Fruit fly (Drosophila melanogaster) whole organism, embryonic: Measurements from ENCODE around the gene CG13654.

Source experiments
- Aef1 ChIP-seq: fragments of 200-800 bp; sonication (Bioruptor generic); IDR thresholded peaks from 3 replicates; pipeline ENCODE4 v1.3.6; 2022; ENCODE audit warnings: missing biosample characterization, missing genetic modification characterization
- C15 ChIP-seq: fragments of 200-800 bp; sonication (Bioruptor generic); IDR thresholded peaks from 3 replicates; pipeline ENCODE4 v1.3.6; 2022; ENCODE audit warnings: missing biosample characterization, missing genetic modification characterization
- CG10147 ChIP-seq: fragments of 200-800 bp; sonication (Bioruptor generic); optimal IDR thresholded peaks from 2 replicates; lab custom pipeline; 2019; ENCODE audit warnings: missing biosample characterization, mild to moderate bottlenecking, missing genetic modification characterization, moderate library complexity
- CG12219 ChIP-seq: fragments of 200-800 bp; sonication (Bioruptor generic); optimal IDR thresholded peaks from 3 replicates; lab custom pipeline; 2018; ENCODE audit warnings: missing biosample characterization, mild to moderate bottlenecking, missing genetic modification characterization
- CG12236 ChIP-seq: fragments of 200-800 bp; sonication (Bioruptor generic); optimal IDR thresholded peaks from 2 replicates; lab custom pipeline; 2016; ENCODE audit warnings: missing biosample characterization, missing genetic modification characterization
- CG13894 ChIP-seq: fragments of 200-800 bp; sonication (Bioruptor generic); optimal IDR thresholded peaks from 3 replicates; lab custom pipeline; 2018; ENCODE audit warnings: missing biosample characterization, mild to moderate bottlenecking, missing genetic modification characterization, moderate library complexity
- CG14014 ChIP-seq: fragments of 200-800 bp; sonication (Bioruptor generic); IDR thresholded peaks from 2 replicates; pipeline ENCODE4 v1.3.6; 2022; ENCODE audit warnings: missing biosample characterization, missing genetic modification characterization
- CG14667 ChIP-seq: fragments of 200-800 bp; sonication (Bioruptor generic); IDR thresholded peaks from 2 replicates; pipeline ENCODE4 v1.3.6; 2022; ENCODE audit warnings: missing biosample characterization, missing genetic modification characterization
- CG15696 ChIP-seq: fragments of 200-800 bp; sonication (Bioruptor generic); optimal IDR thresholded peaks from 2 replicates; lab custom pipeline; 2019; ENCODE audit warnings: missing biosample characterization, mild to moderate bottlenecking, missing genetic modification characterization, moderate library complexity
- CG17328 ChIP-seq: fragments of 200-800 bp; sonication (Bioruptor generic); IDR thresholded peaks from 2 replicates; pipeline ENCODE4 v1.3.6; 2022; ENCODE audit warnings: missing biosample characterization, missing genetic modification characterization
- CG17361 ChIP-seq: fragments of 200-800 bp; sonication (Bioruptor generic); IDR thresholded peaks from 3 replicates; pipeline ENCODE4 v1.3.6; 2022; ENCODE audit warnings: missing biosample characterization, missing genetic modification characterization
- CG17802 ChIP-seq: fragments of 200-800 bp; sonication (Bioruptor generic); optimal IDR thresholded peaks from 2 replicates; lab custom pipeline; 2018; ENCODE audit warnings: missing biosample characterization, mild to moderate bottlenecking, missing genetic modification characterization, moderate library complexity
- CG31365 ChIP-seq: fragments of 200-800 bp; sonication (Bioruptor generic); optimal IDR thresholded peaks from 2 replicates; lab custom pipeline; 2018; ENCODE audit warnings: missing biosample characterization, mild to moderate bottlenecking, missing genetic modification characterization
- CG9437 ChIP-seq: fragments of 200-800 bp; sonication (Bioruptor generic); optimal IDR thresholded peaks from 2 replicates; lab custom pipeline; 2018; ENCODE audit warnings: missing biosample characterization, mild to moderate bottlenecking, missing genetic modification characterization
- CkIIα-i1 ChIP-seq: fragments of 200-800 bp; sonication (Bioruptor generic); IDR thresholded peaks from 2 replicates; pipeline ENCODE4 v1.3.6; 2022; ENCODE audit warnings: missing biosample characterization, missing genetic modification characterization
- Fer1 ChIP-seq: fragments of 200-800 bp; sonication (Bioruptor generic); optimal IDR thresholded peaks from 2 replicates; lab custom pipeline; 2017; ENCODE audit warnings: missing biosample characterization, mild to moderate bottlenecking, missing genetic modification characterization
- Fer3 ChIP-seq: fragments of 200-800 bp; sonication (Bioruptor generic); optimal IDR thresholded peaks from 2 replicates; lab custom pipeline; 2018; ENCODE audit warnings: missing biosample characterization, mild to moderate bottlenecking, missing genetic modification characterization, moderate library complexity
- HHEX ChIP-seq: fragments of 200-800 bp; sonication (Bioruptor generic); optimal IDR thresholded peaks from 3 replicates; lab custom pipeline; 2017; ENCODE audit warnings: missing biosample characterization, mild to moderate bottlenecking, missing genetic modification characterization, missing genetic modification reagents
- Lhr ChIP-seq: fragments of 200-800 bp; sonication (Bioruptor generic); optimal IDR thresholded peaks from 3 replicates; lab custom pipeline; 2017; ENCODE audit warnings: mild to moderate bottlenecking, missing biosample characterization, missing genetic modification reagents, missing genetic modification characterization
- Max ChIP-seq: fragments of 200-800 bp; sonication (Bioruptor generic); optimal IDR thresholded peaks from 2 replicates; lab custom pipeline; 2016; ENCODE audit warnings: missing biosample characterization, mild to moderate bottlenecking, missing genetic modification characterization
- Opbp ChIP-seq: fragments of 200-800 bp; sonication (Bioruptor generic); IDR thresholded peaks from 3 replicates; pipeline ENCODE4 v1.3.6; 2022; ENCODE audit warnings: missing biosample characterization, missing genetic modification characterization; ENCODE audit not compliant: partially characterized antibody
- Optix ChIP-seq: fragments of 200-800 bp; sonication (Bioruptor generic); IDR thresholded peaks from 3 replicates; pipeline ENCODE4 v1.3.6; 2022; ENCODE audit warnings: missing biosample characterization, missing genetic modification characterization
- Pdp1 ChIP-seq, 2 experiments: fragments of 200-800 bp; sonication (Bioruptor generic); optimal IDR thresholded peaks; 3 replicates each; lab custom pipeline; 2016; ENCODE audit warnings: missing biosample characterization in 2 of 2, missing genetic modification characterization in 2 of 2, mild to moderate bottlenecking in 1 of 2, moderate library complexity in 1 of 2
- Rfx ChIP-seq: fragments of 200-800 bp; sonication (Bioruptor generic); IDR thresholded peaks from 2 replicates; pipeline ENCODE4 v1.3.6; 2022; ENCODE audit warnings: missing biosample characterization, missing genetic modification characterization
- Sox102F ChIP-seq: fragments of 200-800 bp; sonication (Bioruptor generic); optimal IDR thresholded peaks from 2 replicates; lab custom pipeline; 2018; ENCODE audit warnings: missing biosample characterization, mild to moderate bottlenecking, missing genetic modification characterization, moderate library complexity
- Xbp1 ChIP-seq: fragments of 200-800 bp; sonication (Bioruptor generic); optimal IDR thresholded peaks from 3 replicates; lab custom pipeline; 2016; ENCODE audit warnings: missing biosample characterization, mild to moderate bottlenecking, missing genetic modification characterization
- ac ChIP-seq: fragments of 200-800 bp; sonication (Bioruptor generic); optimal IDR thresholded peaks from 3 replicates; lab custom pipeline; 2017; ENCODE audit warnings: missing biosample characterization, mild to moderate bottlenecking, missing genetic modification characterization
- bcd ChIP-seq: fragments of 200-800 bp; sonication (Bioruptor generic); optimal IDR thresholded peaks from 2 replicates; lab custom pipeline; 2017; ENCODE audit warnings: missing biosample characterization, mild to moderate bottlenecking, missing genetic modification characterization
- bowl ChIP-seq: fragments of 200-800 bp; sonication (Bioruptor generic); IDR thresholded peaks from 2 replicates; pipeline ENCODE4 v1.3.6; 2022; ENCODE audit warnings: missing biosample characterization, missing genetic modification characterization
- cato ChIP-seq: fragments of 200-800 bp; sonication (Bioruptor generic); optimal IDR thresholded peaks from 2 replicates; lab custom pipeline; 2016; ENCODE audit warnings: missing biosample characterization, missing genetic modification characterization, borderline replicate concordance
- chinmo ChIP-seq: fragments of 200-800 bp; sonication (Bioruptor generic); IDR thresholded peaks from 4 replicates; pipeline ENCODE4 v1.3.6; 2022; ENCODE audit warnings: missing biosample characterization, missing genetic modification characterization; ENCODE audit not compliant: partially characterized antibody
- chm ChIP-seq: fragments of 200-800 bp; sonication (Bioruptor generic); IDR thresholded peaks from 2 replicates; pipeline ENCODE4 v1.3.6; 2022; ENCODE audit warnings: missing biosample characterization, missing genetic modification characterization
- da ChIP-seq: fragments of 200-800 bp; sonication (Bioruptor generic); optimal IDR thresholded peaks from 2 replicates; lab custom pipeline; 2016; ENCODE audit warnings: missing biosample characterization, missing genetic modification characterization
- dan ChIP-seq: fragments of 200-800 bp; sonication (Bioruptor generic); IDR thresholded peaks from 2 replicates; pipeline ENCODE4 v1.3.6; 2022; ENCODE audit warnings: missing biosample characterization, missing genetic modification characterization
- dmrt11E ChIP-seq: fragments of 200-800 bp; sonication (Bioruptor generic); optimal IDR thresholded peaks from 3 replicates; lab custom pipeline; 2018; ENCODE audit warnings: missing biosample characterization, mild to moderate bottlenecking, missing genetic modification characterization, moderate library complexity
- en ChIP-seq: fragments of 200-800 bp; sonication (Bioruptor generic); optimal IDR thresholded peaks from 2 replicates; lab custom pipeline; 2016; ENCODE audit warnings: missing biosample characterization, missing genetic modification characterization
- fd102C ChIP-seq: fragments of 200-800 bp; sonication (Bioruptor generic); optimal IDR thresholded peaks from 2 replicates; lab custom pipeline; 2018; ENCODE audit warnings: missing biosample characterization, mild to moderate bottlenecking, missing genetic modification characterization, moderate library complexity
- fd64A ChIP-seq: fragments of 200-800 bp; sonication (Bioruptor generic); optimal IDR thresholded peaks from 3 replicates; lab custom pipeline; 2018; ENCODE audit warnings: missing biosample characterization, mild to moderate bottlenecking, missing genetic modification characterization
- gro ChIP-seq: fragments of 200-800 bp; sonication (Bioruptor generic); optimal IDR thresholded peaks from 2 replicates; lab custom pipeline; 2016; ENCODE audit warnings: missing biosample characterization, missing genetic modification characterization
- hth ChIP-seq: fragments of >200 bp; optimal IDR thresholded peaks from 2 replicates; lab custom pipeline; 2017; ENCODE audit warnings: inconsistent platforms
- jumu ChIP-seq: fragments of 200-800 bp; sonication (Bioruptor generic); optimal IDR thresholded peaks from 3 replicates; lab custom pipeline; 2016; ENCODE audit warnings: missing biosample characterization, missing genetic modification characterization
- lola ChIP-seq, 3 experiments: fragments of >200 bp in 2 of 3; fragments of 200-800 bp in 1 of 3; sonication (Bioruptor generic) in 1 of 3; optimal IDR thresholded peaks; 2 replicates each; lab custom pipeline; 2017 to 2019; ENCODE audit warnings: missing biosample characterization in 3 of 3, missing genetic modification characterization in 3 of 3, mild to moderate bottlenecking in 1 of 3, moderate library complexity in 1 of 3
- peb ChIP-seq: fragments of 200-800 bp; sonication (Bioruptor generic); IDR thresholded peaks from 2 replicates; pipeline ENCODE4 v1.3.6; 2022; ENCODE audit warnings: missing biosample characterization, missing genetic modification characterization
- sd ChIP-seq: fragments of 200-800 bp; sonication (Bioruptor generic); optimal IDR thresholded peaks from 3 replicates; lab custom pipeline; 2018; ENCODE audit warnings: missing biosample characterization, mild to moderate bottlenecking, missing genetic modification characterization, moderate library complexity
- shn ChIP-seq: fragments of 200-800 bp; sonication (Bioruptor generic); optimal IDR thresholded peaks from 3 replicates; lab custom pipeline; 2016; ENCODE audit warnings: missing biosample characterization, missing genetic modification characterization
- sna ChIP-seq: fragments of 200-800 bp; sonication (Bioruptor generic); IDR thresholded peaks from 2 replicates; pipeline ENCODE4 v1.3.6; 2022; ENCODE audit warnings: missing biosample characterization, missing genetic modification characterization; ENCODE audit not compliant: partially characterized antibody
- stc ChIP-seq: fragments of 200-800 bp; sonication (Bioruptor generic); IDR thresholded peaks from 2 replicates; pipeline ENCODE4 v1.3.6; 2022; ENCODE audit warnings: missing biosample characterization, missing genetic modification characterization
- trh ChIP-seq: fragments of 200-800 bp; sonication (Bioruptor generic); optimal IDR thresholded peaks from 2 replicates; lab custom pipeline; 2016; ENCODE audit warnings: missing biosample characterization, missing genetic modification characterization
- ttk ChIP-seq: fragments of 200-800 bp; sonication (Bioruptor generic); IDR thresholded peaks from 2 replicates; pipeline ENCODE4 v2.1.2; 2022; ENCODE audit warnings: missing biosample characterization, missing genetic modification characterization
- vfl ChIP-seq: fragments of 200-800 bp; sonication (Bioruptor generic); optimal IDR thresholded peaks from 2 replicates; lab custom pipeline; 2016; ENCODE audit warnings: missing biosample characterization, missing genetic modification characterization

Gene CG13654

DNA sequence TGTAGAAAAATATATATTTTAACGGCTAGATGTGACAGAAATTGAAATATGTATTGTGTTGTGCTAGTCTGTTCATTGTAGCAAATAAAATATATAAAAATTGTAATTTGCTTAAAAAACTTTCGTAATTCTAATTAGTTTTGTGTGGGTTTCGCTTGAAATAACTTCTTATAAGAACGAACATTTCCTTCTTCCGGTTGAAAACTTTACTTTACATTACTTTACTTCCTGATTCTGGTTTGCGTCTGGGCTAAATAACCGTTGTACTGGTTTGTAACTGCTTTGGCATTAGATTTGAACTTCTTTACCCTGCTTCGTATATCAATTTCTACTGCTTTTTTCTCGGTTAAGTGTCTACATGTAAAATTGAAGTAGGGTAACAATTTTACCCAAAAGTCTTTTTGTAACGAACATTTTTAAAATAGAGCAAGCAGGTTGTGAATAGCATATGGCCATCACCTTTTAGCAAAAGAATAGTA, 5.9 kb upstream of the CG13654 start, which contains the start of gene lobo (continued):
- TF ChIP-seq dan (GFP tag; lab: Robert Waterston, UW) (no peak), Aef1 (GFP tag; lab: Robert Waterston, UW) (peak; percentile 26; the same call in 1 of the 3 replicates), CG12236 (GFP tag; lab: Kevin White, UChicago) (peak; percentile 56), CG15696 (tag; lab: Kevin White, UChicago) (peak; percentile 57), jumu (GFP tag; lab: Kevin White, UChicago) (no peak), ac (no peak), Xbp1 (GFP tag; lab: Kevin White, UChicago) (peak; percentile 65), dmrt11E (tag; lab: Kevin White, UChicago) (peak; percentile 39), CG14014 (peak; percentile 78), peb (GFP tag; lab: Robert Waterston, UW) (no peak), CG14667 (no peak), CkIIα-i1 (GFP tag; lab: Robert Waterston, UW) (no peak), bowl (no peak), lola (GFP tag; optimal IDR thresholded peaks at IDR 0.05; lab: Kevin White, UChicago) (peak in 1 of 3 experiments; percentile 50), chinmo (GFP tag; lab: Robert Waterston, UW) (0 out of 4 replicates have a peak, but pooled peaks have one; percentile 26), HHEX (GFP tag; lab: Kevin White, UChicago) (peak; percentile 62), Sox102F (no peak), Fer1 (GFP tag; lab: Kevin White, UChicago) (peak; percentile 65), CG17328 (peak; percentile 78), CG17802 (tag; lab: Kevin White, UChicago) (peak; percentile 34), stc (GFP tag; lab: Robert Waterston, UW) (peak; percentile 69), da (GFP tag; lab: Kevin White, UChicago) (peak; percentile 16), en (no peak), CG13894 (tag; lab: Kevin White, UChicago) (peak; percentile 66), hth (lab: Kevin White, UChicago) (no peak), ttk (peak; percentile 52), C15 (GFP tag; lab: Robert Waterston, UW) (no peak), trh (GFP tag; lab: Kevin White, UChicago) (peak; percentile 45), Fer3 (peak; percentile 48), fd64A (no peak), Max (GFP tag; lab: Kevin White, UChicago) (no peak), CG12219 (GFP tag; lab: Kevin White, UChicago) (peak; percentile 17), Opbp (GFP tag; lab: Robert Waterston, UW) (no peak), sna (GFP tag; lab: Robert Waterston, UW) (no peak), shn (GFP tag; lab: Kevin White, UChicago) (peak; percentile 58), CG9437 (GFP tag; lab: Kevin White, UChicago) (peak; percentile 47), vfl (GFP tag; lab: Kevin White, UChicago) (no peak), cato (GFP tag; lab: Kevin White, UChicago) (peak; percentile 34), CG31365 (tag; lab: Kevin White, UChicago) (peak; percentile 98), Rfx (peak; percentile 78), bcd (peak; percentile 80), fd102C (GFP tag; lab: Kevin White, UChicago) (no peak), CG10147 (GFP tag; lab: Kevin White, UChicago) (peak; percentile 49), Optix (peak; percentile 45; the same call in 1 of the 3 replicates), CG17361 (GFP tag; lab: Robert Waterston, UW) (peak; percentile 53; the same call in 1 of the 3 replicates), Lhr (GFP tag; lab: Kevin White, UChicago) (peak; percentile 82), gro (GFP tag; lab: Kevin White, UChicago) (peak; percentile 57), chm (GFP tag; lab: Robert Waterston, UW) (peak; percentile 86), Pdp1 (GFP tag; optimal IDR thresholded peaks at IDR 0.05; lab: Kevin White, UChicago) (peak; percentile 39 to 61), sd (no peak)
